Worm (Caenorhabditis elegans): ENCODE data around the gene ergo-1.
A peak's percentile ranks its signal among the peaks of the same experiment; 100 is the strongest.

ce11 chrV:964739-965283, 43.8 kb upstream of the ergo-1 start, which contains the start of gene sqv-6:
- TF ChIP-seq ama-1 (optimal IDR thresholded peaks at IDR 0.05), result no peak
- TF ChIP-seq nhr-129 (tag; optimal IDR thresholded peaks at IDR 0.05), result peak; percentile 38
- TF ChIP-seq lsy-2 (tag; optimal IDR thresholded peaks at IDR 0.05), result peak in 1 of 2 experiments; percentile 70
- TF ChIP-seq nhr-11 (tag; optimal IDR thresholded peaks at IDR 0.05), result no peak
